Fruit fly (Drosophila melanogaster): Measurements from ENCODE around the gene MED20.
A peak's percentile ranks its signal among the peaks of the same experiment; 100 is the strongest.

MED20 gene

dm6 chr2L:8097461-8097860 lies 24.8 kb upstream of the MED20 start (continued):
- TF ChIP-seq maf-S (GFP tag; optimal IDR thresholded peaks at IDR 0.05) (no peak), Rfx (GFP tag; IDR thresholded peaks at IDR 0.05) (peak; percentile 47; the same call in 1 of the 2 replicates), Bdp1 (GFP tag; optimal IDR thresholded peaks at IDR 0.05) (no peak), trem (tag; optimal IDR thresholded peaks at IDR 0.05) (no peak), Usf (GFP tag; optimal IDR thresholded peaks at IDR 0.05) (no peak), Optix (GFP tag; IDR thresholded peaks at IDR 0.05) (no peak), CG16779 (GFP tag; IDR thresholded peaks at IDR 0.05) (no peak), ssp (GFP tag; IDR thresholded peaks at IDR 0.05) (no peak), Meics (GFP tag; optimal IDR thresholded peaks at IDR 0.05) (peak; percentile 69), CG13123 (GFP tag; optimal IDR thresholded peaks at IDR 0.05) (no peak), rib (GFP tag; IDR thresholded peaks at IDR 0.05) (no peak), Xbp1 (GFP tag; optimal IDR thresholded peaks at IDR 0.05) (no peak), so (GFP tag; IDR thresholded peaks at IDR 0.05) (no peak), Adf1 (GFP tag; IDR thresholded peaks at IDR 0.05) (peak; percentile 22; the same call in 1 of the 2 replicates), CG31224 (GFP tag; IDR thresholded peaks at IDR 0.05) (peak; percentile 31; the same call in 1 of the 2 replicates), wor (GFP tag; IDR thresholded peaks at IDR 0.05) (no peak), CG16863 (GFP tag; optimal IDR thresholded peaks at IDR 0.05) (no peak), CG34422 (GFP tag; IDR thresholded peaks at IDR 0.05) (0 out of 3 replicates have a peak, but pooled peaks have one; percentile 36), Hsf (GFP tag; optimal IDR thresholded peaks at IDR 0.05) (no peak), CG16813 (GFP tag; IDR thresholded peaks at IDR 0.05; ENCODE audit: partially characterized antibody) (no peak), CG11398 (GFP tag; optimal IDR thresholded peaks at IDR 0.05) (no peak), fd3F (GFP tag; optimal IDR thresholded peaks at IDR 0.05) (peak; percentile 17), vfl (GFP tag; optimal IDR thresholded peaks at IDR 0.05) (no peak), Dll (GFP tag; IDR thresholded peaks at IDR 0.05; ENCODE audit: partially characterized antibody) (no peak), pum (GFP tag; optimal IDR thresholded peaks at IDR 0.05) (no peak), Chrac-16 (GFP tag; optimal IDR thresholded peaks at IDR 0.05) (no peak), CG3281 (GFP tag; optimal IDR thresholded peaks at IDR 0.05) (peak; percentile 73), CG32767 (GFP tag; IDR thresholded peaks at IDR 0.05) (no peak), CG7745 (tag; optimal IDR thresholded peaks at IDR 0.05) (no peak), dysf (GFP tag; IDR thresholded peaks at IDR 0.05) (peak; percentile 44; the same call in 1 of the 3 replicates), HmgZ (tag; optimal IDR thresholded peaks at IDR 0.05) (peak; percentile 72), eve (GFP tag; optimal IDR thresholded peaks at IDR 0.05) (no peak), mirr (GFP tag; optimal IDR thresholded peaks at IDR 0.05) (peak; percentile 66), CG8944 (GFP tag; optimal IDR thresholded peaks at IDR 0.05) (no peak), CG13624 (GFP tag; optimal IDR thresholded peaks at IDR 0.05) (no peak), slp2 (GFP tag; optimal IDR thresholded peaks at IDR 0.05) (no peak), mam (GFP tag; optimal IDR thresholded peaks at IDR 0.05) (no peak), gt (GFP tag; IDR thresholded peaks at IDR 0.05) (no peak), ems (GFP tag; optimal IDR thresholded peaks at IDR 0.05) (no peak), CG9727 (GFP tag; optimal IDR thresholded peaks at IDR 0.05) (peak; percentile 63), Aef1 (GFP tag; IDR thresholded peaks at IDR 0.05) (no peak), Myb (GFP tag; optimal IDR thresholded peaks at IDR 0.05) (no peak), CG4360 (GFP tag; IDR thresholded peaks at IDR 0.05) (no peak), en (GFP tag; optimal IDR thresholded peaks at IDR 0.05) (no peak), CG4424 (GFP tag; optimal IDR thresholded peaks at IDR 0.05) (peak; percentile 39), zen (tag; optimal IDR thresholded peaks at IDR 0.05) (no peak), CG18764 (GFP tag; optimal IDR thresholded peaks at IDR 0.05) (no peak), ash1 (GFP tag; optimal IDR thresholded peaks at IDR 0.05) (peak; percentile 29), B-H2 (GFP tag; optimal IDR thresholded peaks at IDR 0.05) (peak; percentile 51), NC2β (GFP tag; optimal IDR thresholded peaks at IDR 0.05) (no peak), CG6791 (GFP tag; IDR thresholded peaks at IDR 0.05; ENCODE audit: partially characterized antibody) (no peak), br (optimal IDR thresholded peaks at IDR 0.05) (no peak), onecut (GFP tag; IDR thresholded peaks at IDR 0.05) (peak; percentile 41), gcm (GFP tag; optimal IDR thresholded peaks at IDR 0.05) (peak; percentile 58)

Measured in whole organism, embryonic.